Worm (Caenorhabditis elegans) whole organism, mixed stage, embryonic: ENCODE data around the gene F26A1.19.

Experiments
- M03D4.4 ChIP-seq: sonication (generic microtip); optimal IDR thresholded peaks from 2 replicates; lab custom pipeline; 2017; ENCODE audit warnings: mild to moderate bottlenecking, missing genetic modification characterization, missing compliant biosample characterization
- blmp-1 ChIP-seq: fragments of 150-350 bp; optimal IDR thresholded peaks from 2 replicates; lab custom pipeline; 2014; ENCODE audit warnings: missing biosample characterization, missing genetic modification characterization
- ceh-39 ChIP-seq: fragments of 150-350 bp; optimal IDR thresholded peaks from 2 replicates; lab custom pipeline; 2014; ENCODE audit warnings: missing biosample characterization, missing genetic modification characterization
- ceh-43 ChIP-seq: fragments of 200-800 bp; sonication (Bioruptor generic); optimal IDR thresholded peaks from 2 replicates; lab custom pipeline; 2018; ENCODE audit warnings: mild to moderate bottlenecking, missing genetic modification characterization, moderate library complexity, missing compliant biosample characterization
- ceh-83 ChIP-seq: fragments of 200-800 bp; sonication (Bioruptor generic); optimal IDR thresholded peaks from 2 replicates; lab custom pipeline; 2018; ENCODE audit warnings: mild to moderate bottlenecking, missing genetic modification characterization, missing compliant biosample characterization
- ces-1 ChIP-seq: fragments of 150-350 bp; optimal IDR thresholded peaks from 2 replicates; lab custom pipeline; 2014; ENCODE audit warnings: missing biosample characterization, missing genetic modification reagents, missing genetic modification characterization
- cnd-1 ChIP-seq: fragments of 200-800 bp; sonication (Bioruptor generic); optimal IDR thresholded peaks from 2 replicates; lab custom pipeline; 2018; ENCODE audit warnings: mild to moderate bottlenecking, missing genetic modification characterization, missing compliant biosample characterization
- drap-1 ChIP-seq: fragments of 200-800 bp; sonication (Bioruptor generic); optimal IDR thresholded peaks from 3 replicates; lab custom pipeline; 2018; ENCODE audit warnings: mild to moderate bottlenecking, missing genetic modification characterization, missing compliant biosample characterization
- elt-1 ChIP-seq: sonication (generic microtip); optimal IDR thresholded peaks from 2 replicates; lab custom pipeline; 2017; ENCODE audit warnings: missing genetic modification characterization, mild to moderate bottlenecking, missing compliant biosample characterization, antibody characterized with exemption, moderate library complexity, borderline replicate concordance; ENCODE audit not compliant: insufficient read depth
- ham-2 ChIP-seq: fragments of 200-800 bp; sonication (Bioruptor generic); optimal IDR thresholded peaks from 2 replicates; lab custom pipeline; 2018; ENCODE audit warnings: mild to moderate bottlenecking, missing genetic modification characterization, missing compliant biosample characterization
- hlh-1 ChIP-seq: fragments of 150-350 bp; optimal IDR thresholded peaks from 2 replicates; lab custom pipeline; 2014; ENCODE audit warnings: missing biosample characterization, missing genetic modification reagents, missing genetic modification characterization
- lin-13 ChIP-seq: fragments of 150-350 bp; optimal IDR thresholded peaks from 2 replicates; lab custom pipeline; 2014; ENCODE audit warnings: missing biosample characterization, missing genetic modification characterization
- lsy-2 ChIP-seq: fragments of 150-350 bp; optimal IDR thresholded peaks from 2 replicates; lab custom pipeline; 2014; ENCODE audit warnings: missing biosample characterization, missing genetic modification characterization
- mab-5 ChIP-seq: fragments of 150-350 bp; optimal IDR thresholded peaks from 2 replicates; lab custom pipeline; 2014; ENCODE audit warnings: missing biosample characterization, missing genetic modification characterization
- mep-1 ChIP-seq: fragments of 150-350 bp; optimal IDR thresholded peaks from 2 replicates; lab custom pipeline; 2017; ENCODE audit warnings: missing biosample characterization, missing genetic modification reagents, missing genetic modification characterization, inconsistent platforms
- mls-2 ChIP-seq: sonication (generic microtip); optimal IDR thresholded peaks from 2 replicates; lab custom pipeline; 2016; ENCODE audit warnings: mild to moderate bottlenecking, missing genetic modification characterization, moderate library complexity, missing compliant biosample characterization
- nhr-12 ChIP-seq: fragments of 150-350 bp; optimal IDR thresholded peaks from 2 replicates; lab custom pipeline; 2014; ENCODE audit warnings: missing biosample characterization, missing genetic modification characterization
- nhr-2 ChIP-seq: fragments of 150-350 bp; optimal IDR thresholded peaks from 2 replicates; lab custom pipeline; 2014; ENCODE audit warnings: missing biosample characterization, missing genetic modification characterization
- nhr-237 ChIP-seq: fragments of 150-350 bp; optimal IDR thresholded peaks from 2 replicates; lab custom pipeline; 2014; ENCODE audit warnings: missing biosample characterization, missing genetic modification characterization
- nhr-28 ChIP-seq: fragments of 150-350 bp; optimal IDR thresholded peaks from 2 replicates; lab custom pipeline; 2014; ENCODE audit warnings: missing biosample characterization, missing genetic modification characterization
- nhr-76 ChIP-seq: sonication (generic microtip); optimal IDR thresholded peaks from 2 replicates; lab custom pipeline; 2017; ENCODE audit warnings: missing biosample characterization, missing genetic modification characterization
- pha-4 ChIP-seq: fragments of 150-350 bp; optimal IDR thresholded peaks from 2 replicates; lab custom pipeline; 2018; ENCODE audit warnings: missing biosample characterization, missing genetic modification reagents, missing genetic modification characterization
- sem-2 ChIP-seq: fragments of 200-800 bp; sonication (Bioruptor generic); optimal IDR thresholded peaks from 2 replicates; lab custom pipeline; 2018; ENCODE audit warnings: mild to moderate bottlenecking, missing genetic modification characterization, missing compliant biosample characterization
- sptf-1 ChIP-seq: sonication (generic microtip); optimal IDR thresholded peaks from 2 replicates; lab custom pipeline; 2017; ENCODE audit warnings: mild to moderate bottlenecking, missing genetic modification characterization, moderate library complexity, missing compliant biosample characterization
- tbx-8 ChIP-seq: fragments of 200-800 bp; sonication (Bioruptor generic); optimal IDR thresholded peaks from 2 replicates; lab custom pipeline; 2018; ENCODE audit warnings: mild to moderate bottlenecking, missing genetic modification characterization, moderate library complexity, missing compliant biosample characterization
- unc-120 ChIP-seq: sonication (generic microtip); optimal IDR thresholded peaks from 2 replicates; lab custom pipeline; 2017; ENCODE audit warnings: missing genetic modification characterization, missing compliant biosample characterization; ENCODE audit not compliant: poor library complexity, severe bottlenecking
- unc-39 ChIP-seq: fragments of 150-350 bp; optimal IDR thresholded peaks from 2 replicates; lab custom pipeline; 2014; ENCODE audit warnings: missing biosample characterization, missing genetic modification characterization
- zip-8 ChIP-seq: fragments of 150-350 bp; optimal IDR thresholded peaks from 2 replicates; lab custom pipeline; 2014; ENCODE audit warnings: missing biosample characterization, missing genetic modification characterization
- ztf-11 ChIP-seq: fragments of 150-350 bp; optimal IDR thresholded peaks from 2 replicates; lab custom pipeline; 2014; ENCODE audit warnings: missing biosample characterization, missing genetic modification characterization

The F26A1.19 gene

ce11 chrIII:4802707-4803106 lies 34.8 kb upstream of the F26A1.19 start, which contains the start of gene metl-5:
TSS of gene metl-5 (plus strand) at chrIII:4803007.
- TF ChIP-seq hlh-1 (tag; lab: Kevin White, UChicago) (no peak), nhr-237 (tag; lab: Kevin White, UChicago) (no peak), unc-39 (no peak), zip-8 (tag; lab: Kevin White, UChicago) (no peak), mep-1 (tag; lab: Kevin White, UChicago) (no peak), ceh-83 (GFP tag; lab: Kevin White, UChicago) (no peak), ceh-43 (GFP tag; lab: Kevin White, UChicago) (no peak), ceh-39 (no peak), pha-4 (tag; lab: Kevin White, UChicago) (no peak)

- TF ChIP-seq unc-120 (no peak), nhr-2 (tag; lab: Kevin White, UChicago) (peak; percentile 95)
These were observed 31.2 kb upstream of the F26A1.19 start for ce11 chrIII:4806345-4806744.

- TF ChIP-seq M03D4.4 (tag; lab: Kevin White, UChicago) = no peak
- TF ChIP-seq lsy-2 (tag; lab: Kevin White, UChicago) = peak; percentile 87
- TF ChIP-seq, all 35 proteins: peak for 1
These were observed 29.4 kb upstream of the F26A1.19 start for ce11 chrIII:4808089-4808488.

DNA sequence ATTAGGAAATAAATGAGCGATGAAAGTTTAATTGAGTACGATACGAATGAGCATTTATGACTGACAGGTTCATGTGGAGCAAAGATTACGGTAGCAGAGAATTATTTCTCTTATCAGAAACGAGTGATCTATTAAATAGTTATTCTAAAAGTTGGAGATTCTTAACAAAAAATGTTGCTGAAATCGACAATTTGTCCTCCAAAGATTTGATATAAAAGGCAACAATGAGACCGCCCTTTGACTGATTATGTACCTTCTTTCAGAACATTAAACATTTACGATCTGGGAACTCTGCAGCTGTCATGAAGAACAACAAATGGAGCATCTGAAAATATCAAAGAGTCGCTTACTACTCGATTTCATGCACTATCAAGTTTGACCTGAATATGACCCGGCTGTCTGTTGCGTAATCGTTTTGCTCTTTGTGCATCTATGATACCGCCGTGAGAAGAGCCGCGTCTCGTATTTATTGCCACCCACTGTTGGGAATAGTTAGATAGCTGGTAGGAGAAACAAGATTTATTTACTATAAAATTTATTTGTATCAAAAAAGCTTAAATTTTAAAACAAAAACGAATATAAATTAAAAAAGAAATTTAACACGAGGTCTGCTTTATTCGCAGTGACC lies 27.9 kb upstream of the F26A1.19 start, which contains the start of gene pal-1:
Gene pal-1 (minus strand): TSS at position 51 of the 628 bp plus-strand sequence.
- TF ChIP-seq nhr-2 (tag; lab: Kevin White, UChicago) (peak; percentile 53), elt-1 (tag; lab: Kevin White, UChicago) (no peak), zip-8 (tag; lab: Kevin White, UChicago) (peak; percentile 60), sem-2 (GFP tag; lab: Kevin White, UChicago) (no peak), pha-4 (tag; lab: Kevin White, UChicago) (no peak), blmp-1 (tag; lab: Kevin White, UChicago) (no peak)

- TF ChIP-seq nhr-237 (tag; lab: Kevin White, UChicago) = no peak
- TF ChIP-seq lin-13 (tag; lab: Kevin White, UChicago) = no peak
- no peak for TF ChIP-seq nhr-28 (tag; lab: Kevin White, UChicago)
- TF ChIP-seq blmp-1 (tag; lab: Kevin White, UChicago) = no peak
- TF ChIP-seq cnd-1 (tag; lab: Kevin White, UChicago) = no peak
- no peak for TF ChIP-seq hlh-1 (tag; lab: Kevin White, UChicago)
- no peak for TF ChIP-seq ham-2 (GFP tag; lab: Kevin White, UChicago)
- no peak for TF ChIP-seq ces-1
- no peak for TF ChIP-seq ceh-83 (GFP tag; lab: Kevin White, UChicago)
- no peak for TF ChIP-seq ceh-39
- no peak for TF ChIP-seq elt-1 (tag; lab: Kevin White, UChicago)
- TF ChIP-seq nhr-12 (tag; lab: Kevin White, UChicago) = no peak
- no peak for TF ChIP-seq unc-39
- TF ChIP-seq drap-1 = no peak
- no peak for TF ChIP-seq unc-120
- TF ChIP-seq M03D4.4 (tag; lab: Kevin White, UChicago) = no peak
- TF ChIP-seq zip-8 (tag; lab: Kevin White, UChicago) = no peak
- no peak for TF ChIP-seq tbx-8 (GFP tag; lab: Kevin White, UChicago)
- TF ChIP-seq pha-4 (tag; lab: Kevin White, UChicago) = no peak
These were observed 26.3 kb upstream of the F26A1.19 start, which contains the start of gene C38D4.7 for ce11 chrIII:4811195-4811594. TSS of gene C38D4.7 (minus strand) at chrIII:4811295.

ce11 chrIII:4814730-4815129 lies 22.8 kb upstream of the F26A1.19 start, which contains the start of gene arl-6:
TSS of gene arl-6 (minus strand) at chrIII:4814830.
- TF ChIP-seq cnd-1 (tag; lab: Kevin White, UChicago) (no peak), zip-8 (tag; lab: Kevin White, UChicago) (no peak), unc-120 (no peak), nhr-237 (tag; lab: Kevin White, UChicago) (no peak), drap-1 (no peak), ceh-83 (GFP tag; lab: Kevin White, UChicago) (no peak), lin-13 (tag; lab: Kevin White, UChicago) (no peak), ztf-11 (tag; lab: Kevin White, UChicago) (no peak), mab-5 (no peak), unc-39 (no peak), ceh-43 (GFP tag; lab: Kevin White, UChicago) (no peak), ces-1 (no peak), mls-2 (no peak), nhr-28 (tag; lab: Kevin White, UChicago) (no peak), ham-2 (GFP tag; lab: Kevin White, UChicago) (no peak), sptf-1 (tag; lab: Kevin White, UChicago) (no peak), hlh-1 (tag; lab: Kevin White, UChicago) (no peak), nhr-12 (tag; lab: Kevin White, UChicago) (no peak), blmp-1 (tag; lab: Kevin White, UChicago) (no peak), nhr-76 (tag; lab: Kevin White, UChicago) (no peak)
